Fruit fly (Drosophila melanogaster): ENCODE data around the gene ko.
A peak's percentile ranks its signal among the peaks of the same experiment; 100 is the strongest.

ko gene

dm6 chr3L:21052191-21052951 is 78.6 kb downstream of the ko start:
- TF ChIP-seq CG8478 (optimal IDR thresholded peaks at IDR 0.05) (no peak), CTCF (optimal IDR thresholded peaks at IDR 0.05) (no peak)

- no peak for TF ChIP-seq CG8478 (optimal IDR thresholded peaks at IDR 0.05)
- no peak for TF ChIP-seq CTCF (optimal IDR thresholded peaks at IDR 0.05)
These were observed 80.8 kb downstream of the ko start for dm6 chr3L:21050068-21050736.

- TF ChIP-seq CG8478 (optimal IDR thresholded peaks at IDR 0.05) (no peak), CTCF (optimal IDR thresholded peaks at IDR 0.05) (peak; percentile 98)
These were observed 81.5 kb downstream of the ko start for dm6 chr3L:21049417-21049914.

- TF ChIP-seq CTCF (optimal IDR thresholded peaks at IDR 0.05) (no peak), CG8478 (optimal IDR thresholded peaks at IDR 0.05) (no peak)
These were observed 83.0 kb downstream of the ko start for dm6 chr3L:21047734-21048657.

- TF ChIP-seq CTCF (optimal IDR thresholded peaks at IDR 0.05) (no peak), CG8478 (optimal IDR thresholded peaks at IDR 0.05) (no peak)
These were observed 83.9 kb downstream of the ko start for dm6 chr3L:21047037-21047436.

dm6 chr3L:21046107-21046708 is 84.8 kb downstream of the ko start:
- TF ChIP-seq CG8478 (optimal IDR thresholded peaks at IDR 0.05), result no peak
- TF ChIP-seq CTCF (optimal IDR thresholded peaks at IDR 0.05), result no peak

- TF ChIP-seq CTCF (optimal IDR thresholded peaks at IDR 0.05) (no peak), CG8478 (optimal IDR thresholded peaks at IDR 0.05) (no peak)
These were observed 86.2 kb downstream of the ko start for dm6 chr3L:21044721-21045120.

dm6 chr3L:21043894-21044682 is 86.9 kb downstream of the ko start:
- TF ChIP-seq CG8478 (optimal IDR thresholded peaks at IDR 0.05) (no peak), CTCF (optimal IDR thresholded peaks at IDR 0.05) (no peak)

dm6 chr3L:21043435-21043834 is 87.5 kb downstream of the ko start:
- TF ChIP-seq CG8478 (optimal IDR thresholded peaks at IDR 0.05) (no peak), CTCF (optimal IDR thresholded peaks at IDR 0.05) (no peak)

- no peak for TF ChIP-seq CTCF (optimal IDR thresholded peaks at IDR 0.05)
- no peak for TF ChIP-seq CG8478 (optimal IDR thresholded peaks at IDR 0.05)
These were observed 88.7 kb downstream of the ko start for dm6 chr3L:21041952-21042933.

dm6 chr3L:21040831-21041230 is 90.1 kb downstream of the ko start:
- TF ChIP-seq CG8478 (optimal IDR thresholded peaks at IDR 0.05) (no peak), CTCF (optimal IDR thresholded peaks at IDR 0.05) (no peak)

- TF ChIP-seq CTCF (optimal IDR thresholded peaks at IDR 0.05), result no peak
- no peak for TF ChIP-seq CG8478 (optimal IDR thresholded peaks at IDR 0.05)
These were observed 93.6 kb downstream of the ko start for dm6 chr3L:21037404-21037803.
